Worm (Caenorhabditis elegans) whole organism, young adult: ENCODE measurements around the gene C34C12.8.

Experiments
- B0035.1 ChIP-seq: sonication (generic microtip); optimal IDR thresholded peaks from 2 replicates; lab custom pipeline; 2016; ENCODE audit warnings: missing genetic modification characterization, mild to moderate bottlenecking, missing compliant biosample characterization, missing genotype, missing genetic modification reagents
- C06A6.2 ChIP-seq: fragments of 200-800 bp; sonication (Bioruptor generic); conservative IDR thresholded peaks from 2 replicates; pipeline ENCODE4 v1.3.6; 2022; ENCODE audit warnings: missing genetic modification characterization, missing compliant biosample characterization
- F10E7.11 ChIP-seq: sonication (generic microtip); optimal IDR thresholded peaks from 2 replicates; lab custom pipeline; 2017; ENCODE audit warnings: mild to moderate bottlenecking, missing genetic modification characterization, moderate library complexity, missing compliant biosample characterization
- F22D6.2 ChIP-seq: sonication (generic microtip); optimal IDR thresholded peaks from 2 replicates; lab custom pipeline; 2016; ENCODE audit warnings: mild to moderate bottlenecking, missing genetic modification characterization, missing compliant biosample characterization
- F39B2.1 ChIP-seq: fragments of 200-800 bp; sonication (Bioruptor generic); IDR thresholded peaks from 2 replicates; pipeline ENCODE4 v1.3.6; 2022; ENCODE audit warnings: missing genetic modification reagents, missing genetic modification characterization, missing compliant biosample characterization
- T26A5.8 ChIP-seq: sonication (generic microtip); optimal IDR thresholded peaks from 2 replicates; lab custom pipeline; 2016; ENCODE audit warnings: missing genetic modification characterization, missing compliant biosample characterization
- Y53G8AR.9 ChIP-seq: fragments of 200-800 bp; sonication (Bioruptor generic); conservative IDR thresholded peaks from 2 replicates; pipeline ENCODE4 v1.3.6; 2022; ENCODE audit warnings: missing genetic modification reagents, missing genetic modification characterization, missing compliant biosample characterization
- Y56A3A.18 ChIP-seq: fragments of 200-800 bp; sonication (Bioruptor generic); IDR thresholded peaks from 2 replicates; pipeline ENCODE4 v1.3.6; 2022; ENCODE audit warnings: missing genetic modification reagents, missing genetic modification characterization, missing compliant biosample characterization
- Y67H2A.10 ChIP-seq: fragments of 200-800 bp; sonication (Bioruptor generic); conservative IDR thresholded peaks from 2 replicates; pipeline ENCODE4 v1.3.6; 2022; ENCODE audit warnings: missing genetic modification reagents, missing genetic modification characterization, missing compliant biosample characterization
- ZK185.1 ChIP-seq: sonication (generic microtip); optimal IDR thresholded peaks from 2 replicates; lab custom pipeline; 2016; ENCODE audit warnings: mild to moderate bottlenecking, missing genetic modification characterization, missing compliant biosample characterization; ENCODE audit not compliant: poor library complexity, severe bottlenecking
- akir-1 ChIP-seq: fragments of 200-800 bp; sonication (Bioruptor generic); optimal IDR thresholded peaks from 2 replicates; lab custom pipeline; 2018; ENCODE audit warnings: mild to moderate bottlenecking, missing genetic modification characterization, moderate library complexity, missing compliant biosample characterization
- attf-3 ChIP-seq: fragments of 200-800 bp; sonication (Bioruptor generic); conservative IDR thresholded peaks from 2 replicates; pipeline ENCODE4 v1.3.6; 2022; ENCODE audit warnings: missing genetic modification reagents, missing genetic modification characterization, missing compliant biosample characterization
- attf-5 ChIP-seq: fragments of 200-800 bp; sonication (Bioruptor generic); optimal IDR thresholded peaks from 2 replicates; lab custom pipeline; 2018; ENCODE audit warnings: mild to moderate bottlenecking, missing genetic modification characterization, missing compliant biosample characterization
- bed-1 ChIP-seq: fragments of 200-800 bp; sonication (Bioruptor generic); IDR thresholded peaks from 2 replicates; pipeline ENCODE4 v1.3.6; 2022; ENCODE audit warnings: missing genetic modification reagents, missing genetic modification characterization, missing compliant biosample characterization
- ccch-3 ChIP-seq: fragments of 200-800 bp; sonication (Bioruptor generic); optimal IDR thresholded peaks from 2 replicates; lab custom pipeline; 2018; ENCODE audit warnings: mild to moderate bottlenecking, missing genetic modification characterization, missing compliant biosample characterization
- cebp-1 ChIP-seq, 2 experiments: fragments of 200-800 bp in 1 of 2; sonication (Bioruptor generic) in 1 of 2; sonication (generic microtip) in 1 of 2; IDR thresholded peaks in 1 of 2; optimal IDR thresholded peaks in 1 of 2; 2 replicates each; pipeline versions ENCODE4 v1.3.6 to Lab custom; 2017 to 2022; ENCODE audit warnings: missing compliant biosample characterization in 2 of 2, missing genetic modification characterization in 2 of 2, mild to moderate bottlenecking in 1 of 2, missing genetic modification reagents in 1 of 2, moderate library complexity in 1 of 2
- ceh-100 ChIP-seq: fragments of 200-800 bp; sonication (Bioruptor generic); IDR thresholded peaks from 2 replicates; pipeline ENCODE4 v1.3.6; 2022; ENCODE audit warnings: missing genetic modification reagents, missing genetic modification characterization, missing compliant biosample characterization
- ceh-40 ChIP-seq: fragments of 200-800 bp; sonication (Bioruptor generic); IDR thresholded peaks from 2 replicates; pipeline ENCODE4 v1.3.6; 2022; ENCODE audit warnings: missing genetic modification characterization, missing compliant biosample characterization
- chd-7 ChIP-seq: sonication (generic microtip); optimal IDR thresholded peaks from 2 replicates; lab custom pipeline; 2016; ENCODE audit warnings: mild to moderate bottlenecking, missing genetic modification characterization, moderate library complexity, missing compliant biosample characterization
- dpff-1 ChIP-seq: sonication (generic microtip); optimal IDR thresholded peaks from 2 replicates; lab custom pipeline; 2017; ENCODE audit warnings: mild to moderate bottlenecking, missing genetic modification characterization, missing compliant biosample characterization
- egl-18 ChIP-seq: fragments of 200-800 bp; sonication (Bioruptor generic); IDR thresholded peaks from 2 replicates; pipeline ENCODE4 v1.3.6; 2022; ENCODE audit warnings: missing genetic modification reagents, missing genetic modification characterization, missing compliant biosample characterization
- egl-44 ChIP-seq: fragments of 200-800 bp; sonication (Bioruptor generic); IDR thresholded peaks from 2 replicates; pipeline ENCODE4 v1.3.6; 2022; ENCODE audit warnings: missing genetic modification reagents, missing genetic modification characterization, missing compliant biosample characterization
- ets-4 ChIP-seq: fragments of 200-800 bp; sonication (Bioruptor generic); optimal IDR thresholded peaks from 2 replicates; lab custom pipeline; 2018; ENCODE audit warnings: mild to moderate bottlenecking, missing genetic modification characterization, missing compliant biosample characterization
- hlh-12 ChIP-seq: sonication (generic microtip); optimal IDR thresholded peaks from 2 replicates; lab custom pipeline; 2016; ENCODE audit warnings: missing genetic modification characterization, missing compliant biosample characterization
- hlh-26 ChIP-seq: fragments of 200-800 bp; sonication (Bioruptor generic); conservative IDR thresholded peaks from 2 replicates; pipeline ENCODE4 v1.3.6; 2022; ENCODE audit warnings: missing genetic modification reagents, missing genetic modification characterization, missing compliant biosample characterization
- lin-26 ChIP-seq: fragments of 200-800 bp; sonication (Bioruptor generic); IDR thresholded peaks from 2 replicates; pipeline ENCODE4 v1.3.6; 2022; ENCODE audit warnings: missing genetic modification reagents, missing genetic modification characterization, missing compliant biosample characterization
- lsl-1 ChIP-seq: fragments of 200-800 bp; sonication (Bioruptor generic); optimal IDR thresholded peaks from 2 replicates; lab custom pipeline; 2018; ENCODE audit warnings: mild to moderate bottlenecking, missing genetic modification characterization, moderate library complexity, missing compliant biosample characterization
- lsy-27 ChIP-seq: sonication (generic microtip); optimal IDR thresholded peaks from 2 replicates; lab custom pipeline; 2017; ENCODE audit warnings: missing genetic modification characterization, mild to moderate bottlenecking, missing compliant biosample characterization, antibody characterized with exemption, missing genotype, borderline replicate concordance; ENCODE audit not compliant: insufficient read depth
- madf-3 ChIP-seq: fragments of 200-800 bp; sonication (Bioruptor generic); IDR thresholded peaks from 2 replicates; pipeline ENCODE4 v1.3.6; 2022; ENCODE audit warnings: missing genetic modification reagents, missing genetic modification characterization, missing compliant biosample characterization
- mcd-1 ChIP-seq: fragments of 200-800 bp; sonication (Bioruptor generic); IDR thresholded peaks from 2 replicates; pipeline ENCODE4 v1.3.6; 2022; ENCODE audit warnings: missing genetic modification reagents, missing genetic modification characterization, missing compliant biosample characterization
- nfya-1 ChIP-seq: sonication (generic microtip); optimal IDR thresholded peaks from 2 replicates; lab custom pipeline; 2017; ENCODE audit warnings: antibody characterized with exemption, missing compliant biosample characterization, missing genetic modification characterization, borderline replicate concordance; ENCODE audit not compliant: insufficient read depth
- pha-4 ChIP-seq: fragments of 150-350 bp; sonication (generic microtip); optimal IDR thresholded peaks from 2 replicates; lab custom pipeline; 2014; ENCODE audit warnings: missing biosample characterization, missing genetic modification reagents, missing genetic modification characterization
- rec-8 ChIP-seq, 2 experiments: sonication (generic microtip); optimal IDR thresholded peaks; 2 replicates each; lab custom pipeline; 2016; ENCODE audit warnings: mild to moderate bottlenecking in 2 of 2, missing genetic modification characterization in 2 of 2, missing genetic modification reagents in 2 of 2, missing genotype in 2 of 2, missing biosample characterization in 1 of 2, missing compliant biosample characterization in 1 of 2, moderate library complexity in 1 of 2
- sea-2 ChIP-seq: fragments of 200-800 bp; sonication (Bioruptor generic); IDR thresholded peaks from 2 replicates; pipeline ENCODE4 v1.3.6; 2022; ENCODE audit warnings: missing genetic modification characterization, missing compliant biosample characterization
- somi-1 ChIP-seq: fragments of 200-800 bp; sonication (Bioruptor generic); optimal IDR thresholded peaks from 2 replicates; lab custom pipeline; 2018; ENCODE audit warnings: mild to moderate bottlenecking, missing genetic modification characterization, missing compliant biosample characterization
- unc-130 ChIP-seq: sonication (generic microtip); optimal IDR thresholded peaks from 2 replicates; lab custom pipeline; 2016; ENCODE audit warnings: missing genetic modification reagents, missing genetic modification characterization, missing compliant biosample characterization
- zfh-2 ChIP-seq: fragments of 200-800 bp; sonication (Bioruptor generic); conservative IDR thresholded peaks from 2 replicates; pipeline ENCODE4 v1.3.6; 2022; ENCODE audit warnings: missing genetic modification reagents, missing genetic modification characterization, missing compliant biosample characterization
- ztf-28 ChIP-seq: fragments of 200-800 bp; sonication (Bioruptor generic); IDR thresholded peaks from 2 replicates; pipeline ENCODE4 v1.3.6; 2022; ENCODE audit warnings: missing genetic modification reagents, missing genetic modification characterization, missing compliant biosample characterization
- ztf-3 ChIP-seq: fragments of 200-800 bp; sonication (Bioruptor generic); optimal IDR thresholded peaks from 2 replicates; lab custom pipeline; 2018; ENCODE audit warnings: mild to moderate bottlenecking, missing genetic modification characterization, missing compliant biosample characterization

The C34C12.8 gene

DNA sequence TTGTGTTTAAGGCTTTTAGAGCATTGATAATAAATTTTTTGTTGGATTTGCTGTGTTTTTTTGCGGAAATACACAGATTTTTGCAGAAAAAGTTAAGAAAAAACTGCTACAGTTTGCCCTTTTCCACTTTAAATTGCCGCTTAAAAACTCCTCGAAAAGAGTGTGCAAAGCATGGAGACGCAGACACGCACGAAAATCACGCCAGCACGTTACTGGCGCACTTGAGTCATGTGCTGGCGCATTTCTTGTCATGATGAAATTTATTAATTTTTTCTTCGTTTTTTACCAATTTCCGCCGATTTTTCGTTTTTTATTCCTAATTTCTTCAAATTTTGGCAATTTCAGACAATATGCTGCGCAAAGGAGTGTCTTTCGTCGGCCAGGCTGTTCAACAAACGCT, at the start of gene C34C12.8 (continued):
- no peak for TF ChIP-seq dpff-1 (tag; lab: Kevin White, UChicago)
- peak; percentile 65 for TF ChIP-seq unc-130 (GFP tag; lab: Kevin White, UChicago)
- TF ChIP-seq rec-8 (tag; optimal IDR thresholded peaks at IDR 0.05; lab: Kevin White, UChicago): peak in 1 of 2 experiments; percentile 50
- TF ChIP-seq lsy-27 (tag; lab: Kevin White, UChicago): no peak
- TF ChIP-seq Y56A3A.18 (GFP tag; lab: Robert Waterston, UW): peak; percentile 93
- TF ChIP-seq pha-4 (tag; lab: Kevin White, UChicago): no peak
- peak; percentile 33; the same call in 1 of the 2 replicates for TF ChIP-seq cebp-1 (GFP tag; IDR thresholded peaks at IDR 0.05; lab: Robert Waterston, UW)
- peak; percentile 94 for TF ChIP-seq cebp-1 (tag; optimal IDR thresholded peaks at IDR 0.05; lab: Kevin White, UChicago)
- TF ChIP-seq ccch-3: no peak
- no peak for TF ChIP-seq nfya-1
- TF ChIP-seq sea-2: no peak
- TF ChIP-seq egl-18: peak; percentile 80; the same call in 1 of the 2 replicates
- peak; percentile 50; the same call in 1 of the 2 replicates for TF ChIP-seq egl-44 (GFP tag; lab: Robert Waterston, UW)
- TF ChIP-seq T26A5.8 (tag; lab: Kevin White, UChicago): no peak
- TF ChIP-seq attf-3: peak; percentile 45; the same call in 1 of the 2 replicates
- TF ChIP-seq C06A6.2 (GFP tag; lab: Robert Waterston, UW): peak; percentile 84
- TF ChIP-seq lin-26 (GFP tag; lab: Robert Waterston, UW): no peak
- TF ChIP-seq ets-4 (GFP tag; lab: Kevin White, UChicago): peak; percentile 3
- TF ChIP-seq B0035.1 (tag; lab: Kevin White, UChicago): peak; percentile 57
- TF ChIP-seq bed-1 (GFP tag; lab: Robert Waterston, UW): no peak
- TF ChIP-seq chd-7 (tag; lab: Kevin White, UChicago): peak; percentile 33
- TF ChIP-seq hlh-12: no peak
- no peak for TF ChIP-seq ceh-40 (GFP tag; lab: Robert Waterston, UW)
- peak; percentile 25; the same call in 1 of the 2 replicates for TF ChIP-seq Y67H2A.10 (GFP tag; lab: Robert Waterston, UW)
- no peak for TF ChIP-seq hlh-26 (GFP tag; lab: Robert Waterston, UW)
- TF ChIP-seq ztf-28: peak; percentile 84
- peak; percentile 89 for TF ChIP-seq lsl-1 (GFP tag; lab: Kevin White, UChicago)
- TF ChIP-seq zfh-2 (GFP tag; lab: Robert Waterston, UW): peak; percentile 50; the same call in 1 of the 2 replicates
- peak; percentile 28 for TF ChIP-seq ztf-3 (GFP tag; lab: Kevin White, UChicago)
- TF ChIP-seq F10E7.11 (tag; lab: Kevin White, UChicago): peak; percentile 12
- TF ChIP-seq, all 124 proteins: peak for 85

DNA sequence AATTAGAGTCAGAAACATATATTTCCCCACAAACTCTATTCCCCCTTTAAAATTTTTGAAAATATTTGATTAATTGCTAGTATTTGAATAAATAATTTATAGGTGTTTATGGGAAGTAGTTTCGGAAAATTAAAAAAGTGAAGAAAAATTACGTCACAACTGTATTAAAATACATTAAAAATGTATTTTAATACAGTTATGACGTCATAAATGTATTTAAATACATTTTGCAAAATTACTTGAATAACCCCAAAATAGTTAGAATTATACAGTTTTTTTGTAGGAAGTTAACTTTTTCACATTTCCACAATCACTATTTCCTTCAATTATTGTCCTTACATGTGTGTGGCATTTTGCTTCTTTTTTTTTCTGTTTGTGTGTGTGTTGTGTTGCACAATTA, 46.8 kb upstream of the C34C12.8 start:
- TF ChIP-seq ceh-100 (GFP tag; lab: Robert Waterston, UW): no peak
- TF ChIP-seq, all 124 proteins: peak for 0

ce11 chrIII:3414412-3414811, 45.8 kb upstream of the C34C12.8 start:
- TF ChIP-seq akir-1 (no peak), pha-4 (tag; lab: Kevin White, UChicago) (no peak), F22D6.2 (tag; lab: Kevin White, UChicago) (no peak), zfh-2 (GFP tag; lab: Robert Waterston, UW) (no peak), nfya-1 (no peak), ZK185.1 (tag; lab: Kevin White, UChicago) (no peak), madf-3 (GFP tag; lab: Robert Waterston, UW) (no peak), Y53G8AR.9 (GFP tag; lab: Robert Waterston, UW) (no peak), somi-1 (no peak), hlh-26 (GFP tag; lab: Robert Waterston, UW) (no peak), attf-5 (no peak), mcd-1 (GFP tag; lab: Robert Waterston, UW) (no peak), F39B2.1 (no peak), egl-44 (GFP tag; lab: Robert Waterston, UW) (no peak)
